Fruit fly (Drosophila melanogaster): Measurements from ENCODE around the gene Polr3D.

The Polr3D gene

dm6 chr3L:18148418-18148973 is 39.1 kb upstream of the Polr3D start, which contains the start of gene CG7330 (continued):
- peak; percentile 29 for TF ChIP-seq chn (GFP tag; optimal IDR thresholded peaks at IDR 0.05)
- TF ChIP-seq CG8359 (GFP tag; optimal IDR thresholded peaks at IDR 0.05; ENCODE audit: borderline replicate concordance) = peak; percentile 60
- TF ChIP-seq CG4282 (GFP tag; optimal IDR thresholded peaks at IDR 0.05) = no peak
- peak; percentile 34; the same call in 1 of the 2 replicates for TF ChIP-seq Taf1 (GFP tag; IDR thresholded peaks at IDR 0.05)
- TF ChIP-seq cato (GFP tag; optimal IDR thresholded peaks at IDR 0.05; ENCODE audit: borderline replicate concordance) = peak; percentile 88
- TF ChIP-seq Dbx (GFP tag; IDR thresholded peaks at IDR 0.05) = peak; percentile 85
- no peak for TF ChIP-seq crc (GFP tag; optimal IDR thresholded peaks at IDR 0.05)
- peak; percentile 75 for TF ChIP-seq CG6272 (GFP tag; IDR thresholded peaks at IDR 0.05)
- no peak for TF ChIP-seq amos (GFP tag; IDR thresholded peaks at IDR 0.05; ENCODE audit: partially characterized antibody)
- TF ChIP-seq Blimp-1 (GFP tag; optimal IDR thresholded peaks at IDR 0.05) = peak; percentile 84
- TF ChIP-seq CG12769 (tag; optimal IDR thresholded peaks at IDR 0.05) = peak; percentile 75
- peak; percentile 66 for TF ChIP-seq Bteb2 (GFP tag; optimal IDR thresholded peaks at IDR 0.05)
- peak; percentile 89 for TF ChIP-seq sqz (GFP tag; optimal IDR thresholded peaks at IDR 0.05)
- TF ChIP-seq CG4328 (GFP tag; optimal IDR thresholded peaks at IDR 0.05) = peak; percentile 86
- TF ChIP-seq Mad (GFP tag; optimal IDR thresholded peaks at IDR 0.05) = peak; percentile 57
- TF ChIP-seq odd (GFP tag; optimal IDR thresholded peaks at IDR 0.05) = peak; percentile 94
- no peak for TF ChIP-seq hth (optimal IDR thresholded peaks at IDR 0.05)
- TF ChIP-seq MTF-1 (GFP tag; optimal IDR thresholded peaks at IDR 0.05; ENCODE audit: borderline replicate concordance) = peak; percentile 54
- TF ChIP-seq dmrt99B (tag; optimal IDR thresholded peaks at IDR 0.05) = peak; percentile 99
- peak; percentile 91 for TF ChIP-seq HHEX (GFP tag; optimal IDR thresholded peaks at IDR 0.05)
- peak; percentile 93 for TF ChIP-seq Meics (GFP tag; optimal IDR thresholded peaks at IDR 0.05)
- TF ChIP-seq Hmr (GFP tag; optimal IDR thresholded peaks at IDR 0.05) = peak; percentile 95
- TF ChIP-seq CG18764 (GFP tag; optimal IDR thresholded peaks at IDR 0.05) = peak; percentile 73
- TF ChIP-seq lmd (GFP tag; IDR thresholded peaks at IDR 0.05) = peak; percentile 92
- peak; percentile 98 for TF ChIP-seq CG17361 (GFP tag; IDR thresholded peaks at IDR 0.05)
- peak; percentile 90 for TF ChIP-seq CG6854 (GFP tag; optimal IDR thresholded peaks at IDR 0.05)
- TF ChIP-seq dm (GFP tag; optimal IDR thresholded peaks at IDR 0.05) = no peak
- TF ChIP-seq luna (GFP tag; optimal IDR thresholded peaks at IDR 0.05) = no peak
- peak; percentile 39 for TF ChIP-seq CG17186 (GFP tag; optimal IDR thresholded peaks at IDR 0.05)
- no peak for TF ChIP-seq CG34224 (GFP tag; IDR thresholded peaks at IDR 0.05; ENCODE audit: partially characterized antibody)
- peak; percentile 87 for TF ChIP-seq oc (tag; optimal IDR thresholded peaks at IDR 0.05)
- peak; percentile 68 for TF ChIP-seq psq (GFP tag; optimal IDR thresholded peaks at IDR 0.05)
- TF ChIP-seq CG12659 (GFP tag; optimal IDR thresholded peaks at IDR 0.05) = peak; percentile 97
- TF ChIP-seq CG4360 (GFP tag; IDR thresholded peaks at IDR 0.05) = peak; percentile 31; the same call in 1 of the 2 replicates
- TF ChIP-seq hbn (GFP tag; IDR thresholded peaks at IDR 0.05; ENCODE audit: partially characterized antibody) = no peak
- peak; percentile 92 for TF ChIP-seq Abd-B (GFP tag; optimal IDR thresholded peaks at IDR 0.05)
- TF ChIP-seq lilli (GFP tag; optimal IDR thresholded peaks at IDR 0.05) = peak; percentile 82
- TF ChIP-seq CG6254 (GFP tag; optimal IDR thresholded peaks at IDR 0.05) = peak; percentile 35
- no peak for TF ChIP-seq Atf3 (GFP tag; optimal IDR thresholded peaks at IDR 0.05)
- TF ChIP-seq crol (GFP tag; IDR thresholded peaks at IDR 0.05) = no peak
- peak; percentile 83 for TF ChIP-seq al (GFP tag; IDR thresholded peaks at IDR 0.05)
- TF ChIP-seq gcm (GFP tag; optimal IDR thresholded peaks at IDR 0.05) = peak; percentile 89
- TF ChIP-seq stc (GFP tag; IDR thresholded peaks at IDR 0.05) = peak; percentile 93
- TF ChIP-seq abd-A (tag; optimal IDR thresholded peaks at IDR 0.05) = no peak
- no peak for TF ChIP-seq CG42726 (GFP tag; IDR thresholded peaks at IDR 0.05; ENCODE audit: partially characterized antibody)
- peak; percentile 86 for TF ChIP-seq CG12104 (GFP tag; optimal IDR thresholded peaks at IDR 0.05)
- no peak for TF ChIP-seq tll (GFP tag; optimal IDR thresholded peaks at IDR 0.05)
- TF ChIP-seq Usf (GFP tag; optimal IDR thresholded peaks at IDR 0.05) = peak; percentile 85
- no peak for TF ChIP-seq ham (GFP tag; IDR thresholded peaks at IDR 0.05)
